ENCODE assay signal across 5 fruit fly cellular contexts in genomic region chr3R:12627691-12628148, dm6.
A peak's percentile ranks its signal among the peaks of the same experiment; 100 is the strongest.
TF ChIP-seq lines count a peak whose summit lies in the region.

Vha55 (minus strand) TSS chr3R:12627829.
Snx3 (plus strand) TSS chr3R:12628031.

- TF ChIP-seq CTCF in S2 (optimal IDR thresholded peaks at IDR 0.05; lab: Kevin White, UChicago): peak; percentile 79 to 90
- peak; percentile 65 for TF ChIP-seq CTCF in whole organism, embryonic (GFP tag; optimal IDR thresholded peaks at IDR 0.05; lab: Kevin White, UChicago)

TF ChIP-seq in whole organism, adult, 20 proteins besides CTCF, POLR2A, EP300 and RAD21:
- TF ChIP-seq CG33017 (tag; optimal IDR thresholded peaks at IDR 0.05; lab: Kevin White, UChicago) (peak; percentile 66), CG7045 (GFP tag; optimal IDR thresholded peaks at IDR 0.05; lab: Kevin White, UChicago) (peak; percentile 53), CG5204 (GFP tag; optimal IDR thresholded peaks at IDR 0.05; lab: Kevin White, UChicago) (no peak), bab1 (GFP tag; optimal IDR thresholded peaks at IDR 0.05; lab: Kevin White, UChicago) (peak; percentile 81), CG12768 (GFP tag; optimal IDR thresholded peaks at IDR 0.05; lab: Kevin White, UChicago) (peak; percentile 61), CG11617 (GFP tag; optimal IDR thresholded peaks at IDR 0.05; lab: Kevin White, UChicago) (no peak), CG1620 (GFP tag; optimal IDR thresholded peaks at IDR 0.05; lab: Kevin White, UChicago) (peak; percentile 95), cnc (optimal IDR thresholded peaks at IDR 0.05; lab: Kevin White, UChicago) (no peak), toe (GFP tag; optimal IDR thresholded peaks at IDR 0.05; lab: Kevin White, UChicago) (peak; percentile 81), Hr96 (GFP tag; optimal IDR thresholded peaks at IDR 0.05; lab: Kevin White, UChicago) (peak; percentile 82), CG14711 (tag; optimal IDR thresholded peaks at IDR 0.05; lab: Kevin White, UChicago) (peak; percentile 63), kay (GFP tag; lab: Kevin White, UChicago; ENCODE audit: borderline replicate concordance) (no peak), cic (GFP tag; optimal IDR thresholded peaks at IDR 0.05; lab: Kevin White, UChicago) (peak; percentile 89), Clk (GFP tag; optimal IDR thresholded peaks at IDR 0.05; lab: Kevin White, UChicago) (peak; percentile 83), tj (GFP tag; optimal IDR thresholded peaks at IDR 0.05; lab: Kevin White, UChicago) (peak; percentile 3), CG7101 (tag; optimal IDR thresholded peaks at IDR 0.05; lab: Kevin White, UChicago) (peak; percentile 79), Crg-1 (GFP tag; optimal IDR thresholded peaks at IDR 0.05; lab: Kevin White, UChicago) (peak; percentile 90), pad (GFP tag; optimal IDR thresholded peaks at IDR 0.05; lab: Kevin White, UChicago) (peak; percentile 85), ovo (GFP tag; optimal IDR thresholded peaks at IDR 0.05; lab: Kevin White, UChicago) (peak; percentile 91), Mnt (GFP tag; optimal IDR thresholded peaks at IDR 0.05; lab: Kevin White, UChicago) (peak; percentile 92)

TF ChIP-seq in whole organism, embryonic, 481 proteins besides CTCF, POLR2A, EP300 and RAD21 (continues in another document):
- TF ChIP-seq pho (GFP tag; optimal IDR thresholded peaks at IDR 0.05; lab: Kevin White, UChicago) (peak; percentile 85), tup (GFP tag; optimal IDR thresholded peaks at IDR 0.05; lab: Kevin White, UChicago) (peak; percentile 33), CG11085 (GFP tag; IDR thresholded peaks at IDR 0.05; lab: Robert Waterston, UW) (no peak), az2 (GFP tag; optimal IDR thresholded peaks at IDR 0.05; lab: Kevin White, UChicago) (peak; percentile 52), Aef1 (GFP tag; IDR thresholded peaks at IDR 0.05; lab: Robert Waterston, UW) (no peak), CG6689 (GFP tag; IDR thresholded peaks at IDR 0.05; lab: Robert Waterston, UW) (no peak), CG7556 (GFP tag; optimal IDR thresholded peaks at IDR 0.05; lab: Kevin White, UChicago) (no peak), CG18262 (tag; optimal IDR thresholded peaks at IDR 0.05; lab: Kevin White, UChicago) (peak; percentile 23), Bdp1 (GFP tag; optimal IDR thresholded peaks at IDR 0.05; lab: Kevin White, UChicago) (peak; percentile 75), CG9797 (GFP tag; optimal IDR thresholded peaks at IDR 0.05; lab: Kevin White, UChicago) (peak; percentile 95), CG2678 (tag; optimal IDR thresholded peaks at IDR 0.05; lab: Kevin White, UChicago) (peak; percentile 34), CG4282 (GFP tag; optimal IDR thresholded peaks at IDR 0.05; lab: Kevin White, UChicago) (peak; percentile 90), Tbp (GFP tag; optimal IDR thresholded peaks at IDR 0.05; lab: Kevin White, UChicago) (no peak), Doc2 (GFP tag; IDR thresholded peaks at IDR 0.05; lab: Robert Waterston, UW) (no peak), Ets97D (GFP tag; optimal IDR thresholded peaks at IDR 0.05; lab: Kevin White, UChicago) (peak; percentile 97), CG2889 (GFP tag; IDR thresholded peaks at IDR 0.05; lab: Robert Waterston, UW) (no peak), Dref (GFP tag; IDR thresholded peaks at IDR 0.05; lab: Robert Waterston, UW) (no peak), org-1 (GFP tag; optimal IDR thresholded peaks at IDR 0.05; lab: Kevin White, UChicago) (peak; percentile 43), CG7839 (tag; optimal IDR thresholded peaks at IDR 0.05; lab: Kevin White, UChicago) (peak; percentile 36), Trl (optimal IDR thresholded peaks at IDR 0.05; lab: Kevin White, UChicago) (peak in 1 of 2 experiments; percentile 21), Trl (GFP tag; optimal IDR thresholded peaks at IDR 0.05; lab: Kevin White, UChicago) (peak; percentile 92), MESR4 (GFP tag; optimal IDR thresholded peaks at IDR 0.05; lab: Kevin White, UChicago) (peak; percentile 91), mirr (GFP tag; optimal IDR thresholded peaks at IDR 0.05; lab: Kevin White, UChicago) (peak; percentile 79), Dip3 (GFP tag; optimal IDR thresholded peaks at IDR 0.05; lab: Kevin White, UChicago) (peak; percentile 82), Myb (GFP tag; optimal IDR thresholded peaks at IDR 0.05; lab: Kevin White, UChicago) (peak; percentile 85)

TF ChIP-seq in whole organism, prepupa, 60 proteins besides CTCF, POLR2A, EP300 and RAD21 (continues in another document):
- TF ChIP-seq Ets21C (GFP tag; optimal IDR thresholded peaks at IDR 0.05; lab: Kevin White, UChicago) (peak; percentile 44), ss (GFP tag; optimal IDR thresholded peaks at IDR 0.05; lab: Kevin White, UChicago) (no peak), Sox14 (GFP tag; optimal IDR thresholded peaks at IDR 0.05; lab: Kevin White, UChicago) (peak; percentile 58), cyc (GFP tag; optimal IDR thresholded peaks at IDR 0.05; lab: Kevin White, UChicago) (peak; percentile 68), Sox15 (GFP tag; optimal IDR thresholded peaks at IDR 0.05; lab: Kevin White, UChicago) (no peak), Lpt (GFP tag; optimal IDR thresholded peaks at IDR 0.05; lab: Kevin White, UChicago) (peak; percentile 4), CG32006 (GFP tag; optimal IDR thresholded peaks at IDR 0.05; lab: Kevin White, UChicago) (no peak), CG3032 (tag; optimal IDR thresholded peaks at IDR 0.05; lab: Kevin White, UChicago) (peak; percentile 51), salr (GFP tag; optimal IDR thresholded peaks at IDR 0.05; lab: Kevin White, UChicago) (no peak), Eip75B (GFP tag; optimal IDR thresholded peaks at IDR 0.05; lab: Kevin White, UChicago) (peak; percentile 16), CG3919 (GFP tag; optimal IDR thresholded peaks at IDR 0.05; lab: Kevin White, UChicago) (peak; percentile 51), Hr38 (GFP tag; optimal IDR thresholded peaks at IDR 0.05; lab: Kevin White, UChicago) (no peak), net (GFP tag; optimal IDR thresholded peaks at IDR 0.05; lab: Kevin White, UChicago) (no peak), Smox (GFP tag; optimal IDR thresholded peaks at IDR 0.05; lab: Kevin White, UChicago) (no peak), CG16779 (tag; optimal IDR thresholded peaks at IDR 0.05; lab: Kevin White, UChicago) (peak; percentile 19), acj6 (GFP tag; optimal IDR thresholded peaks at IDR 0.05; lab: Kevin White, UChicago) (no peak), Hr39 (GFP tag; optimal IDR thresholded peaks at IDR 0.05; lab: Kevin White, UChicago) (peak; percentile 54), CG11902 (GFP tag; optimal IDR thresholded peaks at IDR 0.05; lab: Kevin White, UChicago) (peak; percentile 4), topi (GFP tag; optimal IDR thresholded peaks at IDR 0.05; lab: Kevin White, UChicago) (peak; percentile 48), vri (GFP tag; optimal IDR thresholded peaks at IDR 0.05; lab: Kevin White, UChicago) (peak; percentile 76), CG10631 (GFP tag; optimal IDR thresholded peaks at IDR 0.05; lab: Kevin White, UChicago) (peak; percentile 42), CG4318 (GFP tag; optimal IDR thresholded peaks at IDR 0.05; lab: Kevin White, UChicago) (no peak), CG8319 (GFP tag; optimal IDR thresholded peaks at IDR 0.05; lab: Kevin White, UChicago) (no peak), esn (GFP tag; optimal IDR thresholded peaks at IDR 0.05; lab: Kevin White, UChicago) (peak; percentile 6), svp (GFP tag; lab: Kevin White, UChicago) (peak; percentile 83), Eip78C (GFP tag; lab: Kevin White, UChicago) (peak; percentile 27), CG8632 (GFP tag; optimal IDR thresholded peaks at IDR 0.05; lab: Kevin White, UChicago) (no peak)

TF ChIP-seq in whole organism, wandering third instar larva, 38 proteins besides CTCF, POLR2A, EP300 and RAD21 (continues in another document):
- peak; percentile 25 for TF ChIP-seq Sp1 (GFP tag; optimal IDR thresholded peaks at IDR 0.05; lab: Kevin White, UChicago)
- TF ChIP-seq psq (GFP tag; optimal IDR thresholded peaks at IDR 0.05; lab: Kevin White, UChicago): no peak
- TF ChIP-seq Hr78 (GFP tag; optimal IDR thresholded peaks at IDR 0.05; lab: Kevin White, UChicago): no peak
- peak; percentile 73 for TF ChIP-seq HLH106 (tag; optimal IDR thresholded peaks at IDR 0.05; lab: Kevin White, UChicago)
- TF ChIP-seq Rel (GFP tag; optimal IDR thresholded peaks at IDR 0.05; lab: Kevin White, UChicago): no peak
- peak; percentile 66 for TF ChIP-seq Rel (tag; optimal IDR thresholded peaks at IDR 0.05; lab: Kevin White, UChicago)
- TF ChIP-seq Dif (GFP tag; optimal IDR thresholded peaks at IDR 0.05; lab: Kevin White, UChicago; ENCODE audit: partially characterized antibody): no peak
- TF ChIP-seq OdsH (GFP tag; optimal IDR thresholded peaks at IDR 0.05; lab: Kevin White, UChicago): peak; percentile 13
- TF ChIP-seq Hr83 (GFP tag; optimal IDR thresholded peaks at IDR 0.05; lab: Kevin White, UChicago; ENCODE audit: poor library complexity, severe bottlenecking): peak; percentile 96
- no peak for TF ChIP-seq lola (GFP tag; optimal IDR thresholded peaks at IDR 0.05; lab: Kevin White, UChicago)
- TF ChIP-seq pan (optimal IDR thresholded peaks at IDR 0.05; lab: Kevin White, UChicago): no peak
- no peak for TF ChIP-seq GATAd (GFP tag; optimal IDR thresholded peaks at IDR 0.05; lab: Kevin White, UChicago)
- TF ChIP-seq CG9705 (GFP tag; optimal IDR thresholded peaks at IDR 0.05; lab: Kevin White, UChicago): peak; percentile 33
- TF ChIP-seq dl (GFP tag; optimal IDR thresholded peaks at IDR 0.05; lab: Kevin White, UChicago; ENCODE audit: insufficient read depth in 1 of 2, partially characterized antibody in 2 of 2): no peak
- TF ChIP-seq Myc (optimal IDR thresholded peaks at IDR 0.05; lab: Kevin White, UChicago): peak; percentile 75
- peak; percentile 53 for TF ChIP-seq jim (GFP tag; optimal IDR thresholded peaks at IDR 0.05; lab: Kevin White, UChicago)
- no peak for TF ChIP-seq CG32264 (GFP tag; optimal IDR thresholded peaks at IDR 0.05; lab: Kevin White, UChicago)
- TF ChIP-seq dsf (GFP tag; optimal IDR thresholded peaks at IDR 0.05; lab: Kevin White, UChicago; ENCODE audit: borderline replicate concordance): no peak
- TF ChIP-seq Jra (GFP tag; optimal IDR thresholded peaks at IDR 0.05; lab: Kevin White, UChicago): peak; percentile 84
- TF ChIP-seq h (GFP tag; optimal IDR thresholded peaks at IDR 0.05; lab: Kevin White, UChicago): peak; percentile 78
- TF ChIP-seq sage (GFP tag; optimal IDR thresholded peaks at IDR 0.05; lab: Kevin White, UChicago): no peak
- no peak for TF ChIP-seq usp (GFP tag; optimal IDR thresholded peaks at IDR 0.05; lab: Kevin White, UChicago)
- peak; percentile 55 for TF ChIP-seq ey (GFP tag; optimal IDR thresholded peaks at IDR 0.05; lab: Kevin White, UChicago)
- TF ChIP-seq dmrt93B (GFP tag; optimal IDR thresholded peaks at IDR 0.05; lab: Kevin White, UChicago): peak; percentile 37
- TF ChIP-seq N (GFP tag; optimal IDR thresholded peaks at IDR 0.05; lab: Kevin White, UChicago): no peak
- TF ChIP-seq woc (GFP tag; optimal IDR thresholded peaks at IDR 0.05; lab: Kevin White, UChicago): peak; percentile 3
- no peak for TF ChIP-seq CrebA (GFP tag; optimal IDR thresholded peaks at IDR 0.05; lab: Kevin White, UChicago; ENCODE audit: borderline replicate concordance)
- TF ChIP-seq Mio (GFP tag; optimal IDR thresholded peaks at IDR 0.05; lab: Kevin White, UChicago): no peak
- TF ChIP-seq sv (GFP tag; optimal IDR thresholded peaks at IDR 0.05; lab: Kevin White, UChicago): peak; percentile 76
